Worm (Caenorhabditis elegans) whole organism, L1 larva: ENCODE results near the gene scp-1.
A peak's percentile ranks its signal among the peaks of the same experiment; 100 is the strongest.

Experiments used
- C04F5.9 ChIP-seq: sonication (generic microtip); optimal IDR thresholded peaks from 2 replicates; lab custom pipeline; 2016; ENCODE audit warnings: missing genetic modification characterization, missing compliant biosample characterization
- C16A3.4 ChIP-seq: fragments of 150-350 bp; optimal IDR thresholded peaks from 2 replicates; lab custom pipeline; 2014; ENCODE audit warnings: missing biosample characterization, missing genetic modification characterization
- C34B4.2 ChIP-seq: sonication (generic microtip); optimal IDR thresholded peaks from 2 replicates; lab custom pipeline; 2017; ENCODE audit warnings: mild to moderate bottlenecking, missing genetic modification characterization, missing compliant biosample characterization
- F16B12.6 ChIP-seq: fragments of 150-350 bp; optimal IDR thresholded peaks from 2 replicates; lab custom pipeline; 2014; ENCODE audit warnings: missing biosample characterization, missing genetic modification characterization
- aha-1 ChIP-seq: fragments of 150-350 bp; optimal IDR thresholded peaks from 2 replicates; lab custom pipeline; 2014; ENCODE audit warnings: missing biosample characterization, missing genetic modification characterization
- blmp-1 ChIP-seq: fragments of 150-350 bp; optimal IDR thresholded peaks from 2 replicates; lab custom pipeline; 2014; ENCODE audit warnings: missing biosample characterization, missing genetic modification characterization
- ceh-63 ChIP-seq: fragments of 200-800 bp; sonication (Bioruptor generic); optimal IDR thresholded peaks from 2 replicates; lab custom pipeline; 2018; ENCODE audit warnings: mild to moderate bottlenecking, missing genetic modification characterization, missing compliant biosample characterization
- efl-1 ChIP-seq, 4 experiments: fragments of 150-350 bp; optimal IDR thresholded peaks in 3 of 4; peaks in 1 of 4; 1 replicate in 1 of 4; 2 replicates in 3 of 4; lab custom pipeline; 2014; ENCODE audit warnings: missing biosample characterization in 2 of 4, missing genetic modification characterization in 2 of 4, missing genetic modification reagents in 2 of 4
- egl-13 ChIP-seq: sonication (generic microtip); optimal IDR thresholded peaks from 2 replicates; lab custom pipeline; 2016; ENCODE audit warnings: missing genotype, missing genetic modification reagents, missing genetic modification characterization, missing compliant biosample characterization
- elt-3 ChIP-seq, 6 experiments: fragments of 150-350 bp in 1 of 6; sonication (generic microtip); optimal IDR thresholded peaks; 2 replicates each; lab custom pipeline; 2017 to 2018; ENCODE audit warnings: missing biosample characterization in 6 of 6, missing genetic modification characterization in 6 of 6, inconsistent platforms in 1 of 6
- ets-5 ChIP-seq: fragments of 200-800 bp; sonication (Bioruptor generic); IDR thresholded peaks from 2 replicates; pipeline ENCODE4 v1.3.6; 2022; ENCODE audit warnings: missing genetic modification characterization, missing compliant biosample characterization
- fkh-8 ChIP-seq: sonication (generic microtip); optimal IDR thresholded peaks from 2 replicates; lab custom pipeline; 2016; ENCODE audit warnings: mild to moderate bottlenecking, missing genetic modification characterization, missing compliant biosample characterization
- fos-1 ChIP-seq: fragments of 150-350 bp; optimal IDR thresholded peaks from 2 replicates; lab custom pipeline; 2014; ENCODE audit warnings: missing biosample characterization, missing genetic modification characterization
- grh-1 ChIP-seq: fragments of 200-800 bp; sonication (Bioruptor generic); IDR thresholded peaks from 2 replicates; pipeline ENCODE4 v1.3.6; 2022; ENCODE audit warnings: missing genetic modification reagents, missing genetic modification characterization, missing compliant biosample characterization
- hlh-17 ChIP-seq: fragments of 200-800 bp; sonication (Bioruptor generic); optimal IDR thresholded peaks from 2 replicates; lab custom pipeline; 2018; ENCODE audit warnings: missing genetic modification characterization, mild to moderate bottlenecking, missing compliant biosample characterization, moderate library complexity, borderline replicate concordance
- irx-1 ChIP-seq: sonication (generic microtip); optimal IDR thresholded peaks from 2 replicates; lab custom pipeline; 2016; ENCODE audit warnings: missing genetic modification characterization, missing compliant biosample characterization
- isw-1 ChIP-seq: fragments of 200-800 bp; sonication (Bioruptor generic); IDR thresholded peaks from 2 replicates; pipeline ENCODE4 v1.3.6; 2022; ENCODE audit warnings: missing genetic modification characterization, missing compliant biosample characterization
- lir-3 ChIP-seq: sonication (generic microtip); optimal IDR thresholded peaks from 2 replicates; lab custom pipeline; 2016; ENCODE audit warnings: mild to moderate bottlenecking, missing genetic modification characterization, moderate library complexity, missing compliant biosample characterization; ENCODE audit not compliant: poor library complexity
- lsy-2 ChIP-seq, 2 experiments: fragments of 150-350 bp; optimal IDR thresholded peaks; 2 replicates each; lab custom pipeline; 2014; ENCODE audit warnings: missing biosample characterization in 2 of 2, missing genetic modification characterization in 2 of 2
- mab-9 ChIP-seq: fragments of 200-800 bp; sonication (Bioruptor generic); IDR thresholded peaks from 2 replicates; pipeline ENCODE4 v1.3.6; 2022; ENCODE audit warnings: missing genetic modification reagents, missing genetic modification characterization, missing compliant biosample characterization
- mdl-1 ChIP-seq, 2 experiments: fragments of 150-350 bp; optimal IDR thresholded peaks; 2 replicates each; lab custom pipeline; 2014 to 2017; ENCODE audit warnings: missing biosample characterization in 2 of 2, missing genetic modification characterization in 2 of 2, inconsistent platforms in 1 of 2
- mep-1 ChIP-seq: fragments of 150-350 bp; optimal IDR thresholded peaks from 2 replicates; lab custom pipeline; 2014; ENCODE audit warnings: missing biosample characterization, missing genetic modification characterization
- nhr-12 ChIP-seq: sonication (generic microtip); optimal IDR thresholded peaks from 2 replicates; lab custom pipeline; 2017; ENCODE audit warnings: missing biosample characterization, missing genetic modification characterization
- nhr-76 ChIP-seq: sonication (generic microtip); optimal IDR thresholded peaks from 2 replicates; lab custom pipeline; 2017; ENCODE audit warnings: missing biosample characterization, missing genetic modification characterization
- nhr-84 ChIP-seq: sonication (generic microtip); optimal IDR thresholded peaks from 2 replicates; lab custom pipeline; 2017; ENCODE audit warnings: missing biosample characterization, missing genetic modification characterization
- pqm-1 ChIP-seq: sonication (generic microtip); optimal IDR thresholded peaks from 3 replicates; lab custom pipeline; 2017; ENCODE audit warnings: missing biosample characterization, missing genetic modification characterization
- snpc-4 ChIP-seq: fragments of 150-350 bp; optimal IDR thresholded peaks from 2 replicates; lab custom pipeline; 2014; ENCODE audit warnings: missing biosample characterization, missing genetic modification characterization
- sup-37 ChIP-seq: fragments of 200-800 bp; sonication (Bioruptor generic); optimal IDR thresholded peaks from 2 replicates; lab custom pipeline; 2018; ENCODE audit warnings: mild to moderate bottlenecking, missing genetic modification characterization, missing compliant biosample characterization
- tbx-2 ChIP-seq: sonication (generic microtip); optimal IDR thresholded peaks from 2 replicates; lab custom pipeline; 2016; ENCODE audit warnings: missing genetic modification characterization, missing compliant biosample characterization
- tlp-1 ChIP-seq: fragments of 150-350 bp; optimal IDR thresholded peaks from 2 replicates; lab custom pipeline; 2014; ENCODE audit warnings: missing biosample characterization, missing genetic modification characterization
- unc-130 ChIP-seq: fragments of 150-350 bp; optimal IDR thresholded peaks from 2 replicates; lab custom pipeline; 2017; ENCODE audit warnings: missing biosample characterization, missing genetic modification characterization, inconsistent platforms
- unc-86 ChIP-seq: sonication (generic microtip); optimal IDR thresholded peaks from 2 replicates; lab custom pipeline; 2016; ENCODE audit warnings: missing genetic modification characterization, missing compliant biosample characterization
- unc-98 ChIP-seq: fragments of 200-800 bp; sonication (Bioruptor generic); IDR thresholded peaks from 2 replicates; pipeline ENCODE4 v1.3.6; 2022; ENCODE audit warnings: missing genetic modification characterization, missing compliant biosample characterization
- vab-15 ChIP-seq: sonication (generic microtip); optimal IDR thresholded peaks from 2 replicates; lab custom pipeline; 2017; ENCODE audit warnings: missing genotype, mild to moderate bottlenecking, missing genetic modification characterization, missing compliant biosample characterization
- xbp-1 ChIP-seq: sonication (generic microtip); optimal IDR thresholded peaks from 2 replicates; lab custom pipeline; 2016; ENCODE audit warnings: missing genetic modification characterization, missing compliant biosample characterization
- zip-4 ChIP-seq: fragments of 200-800 bp; sonication (Bioruptor generic); optimal IDR thresholded peaks from 2 replicates; lab custom pipeline; 2018; ENCODE audit warnings: mild to moderate bottlenecking, missing genetic modification characterization, moderate library complexity, missing compliant biosample characterization
- ztf-11 ChIP-seq, 2 experiments: sonication (generic microtip); optimal IDR thresholded peaks; 2 replicates each; lab custom pipeline; 2016 to 2017; ENCODE audit warnings: missing genetic modification characterization in 2 of 2, missing biosample characterization in 1 of 2, missing compliant biosample characterization in 1 of 2

The scp-1 gene

DNA sequence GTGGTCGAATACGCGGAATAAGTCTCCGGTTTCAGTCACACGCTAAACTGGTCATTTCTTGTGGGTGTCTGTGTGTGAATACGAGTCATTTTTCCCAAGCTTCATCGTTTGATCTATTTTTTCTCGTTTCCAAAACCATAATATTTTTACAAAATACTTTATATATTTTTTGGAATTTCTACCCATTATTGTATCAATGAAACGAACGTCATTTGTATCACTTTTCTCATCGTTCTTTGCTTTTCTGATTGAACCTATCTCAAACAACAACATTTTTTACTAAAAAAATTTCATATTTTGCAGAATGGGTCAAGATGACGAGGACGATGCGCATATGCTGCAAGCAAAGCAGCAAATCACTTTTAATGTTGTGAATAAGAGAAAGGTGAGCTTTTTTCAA lies 24.4 kb downstream of the scp-1 start, which contains the start of gene mel-11:
Gene mel-11, plus strand, starts transcription at position 301 of the 400 bp plus-strand sequence.
- TF ChIP-seq C34B4.2 (tag; lab: Kevin White, UChicago) (no peak), sup-37 (GFP tag; lab: Kevin White, UChicago) (no peak), vab-15 (no peak), mep-1 (tag; lab: Kevin White, UChicago) (no peak), aha-1 (tag; lab: Kevin White, UChicago) (no peak), nhr-76 (tag; lab: Kevin White, UChicago) (no peak), fos-1 (tag; lab: Kevin White, UChicago) (no peak), C16A3.4 (tag; lab: Kevin White, UChicago) (no peak), unc-98 (no peak), fkh-8 (tag; lab: Kevin White, UChicago) (no peak), mdl-1 (tag; optimal IDR thresholded peaks at IDR 0.05; lab: Kevin White, UChicago) (no peak), zip-4 (no peak), tbx-2 (tag; lab: Kevin White, UChicago) (no peak), pqm-1 (tag; lab: Kevin White, UChicago) (no peak), snpc-4 (tag; lab: Kevin White, UChicago) (no peak), blmp-1 (tag; lab: Kevin White, UChicago) (no peak), F16B12.6 (tag; lab: Kevin White, UChicago) (no peak), unc-130 (tag; lab: Kevin White, UChicago) (no peak), efl-1 (optimal IDR thresholded peaks at IDR 0.05; lab: Kevin White, UChicago) (no peak), efl-1 (GFP tag; optimal IDR thresholded peaks at IDR 0.05 in 1 of 2; lab: Kevin White, UChicago) (no peak)

DNA sequence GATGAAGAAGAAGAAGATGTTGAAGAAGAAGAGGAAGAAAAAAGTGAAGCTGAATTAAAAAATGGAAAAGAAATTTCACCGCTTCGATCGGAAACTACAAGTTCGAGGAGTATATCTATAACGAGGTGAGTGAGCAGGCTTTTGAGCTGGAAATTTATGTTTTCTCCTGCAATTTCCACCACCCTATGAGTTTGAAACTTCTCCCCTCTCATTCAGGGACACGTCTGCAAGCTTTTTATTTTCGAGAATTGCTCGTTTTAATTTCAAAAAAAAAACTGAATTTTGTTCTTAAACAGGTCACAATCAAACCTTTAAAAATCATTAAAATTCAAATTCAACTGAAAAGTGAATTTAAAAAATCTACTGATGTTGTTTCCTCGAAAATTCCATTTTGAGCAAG lies 28.4 kb downstream of the scp-1 start:
- TF ChIP-seq lsy-2 (tag; optimal IDR thresholded peaks at IDR 0.05; lab: Kevin White, UChicago) (no peak), isw-1 (no peak), nhr-12 (tag; lab: Kevin White, UChicago) (no peak), hlh-17 (no peak), grh-1 (GFP tag; lab: Robert Waterston, UW) (no peak), efl-1 (optimal IDR thresholded peaks at IDR 0.05; lab: Kevin White, UChicago) (no peak), efl-1 (GFP tag; optimal IDR thresholded peaks at IDR 0.05 in 1 of 2; lab: Kevin White, UChicago) (peak in 1 of 2 experiments; percentile 75), snpc-4 (tag; lab: Kevin White, UChicago) (no peak), unc-98 (no peak)
- TF ChIP-seq, all 84 proteins: peak for 1

DNA sequence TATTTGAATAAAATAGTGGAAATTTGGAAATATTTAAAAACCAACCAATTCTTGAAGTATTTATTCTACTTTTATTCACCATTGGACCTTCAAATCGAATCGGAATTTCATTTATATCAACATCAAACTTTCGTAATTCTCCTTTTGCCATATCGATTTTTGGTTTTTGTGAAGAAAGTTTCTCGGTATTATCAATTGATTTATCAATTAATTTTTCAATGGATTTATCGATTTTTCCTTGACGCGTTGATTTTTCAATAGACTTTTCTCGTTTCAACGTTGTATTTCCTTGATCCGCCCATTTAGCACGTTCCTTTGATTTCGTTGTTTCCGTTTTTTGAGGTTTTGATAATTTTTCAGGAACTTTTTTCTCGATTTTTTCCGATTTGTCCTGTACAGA lies 35.6 kb downstream of the scp-1 start:
- TF ChIP-seq C16A3.4 (tag; lab: Kevin White, UChicago), result no peak
- no peak for TF ChIP-seq fkh-8 (tag; lab: Kevin White, UChicago)
- TF ChIP-seq elt-3 (tag; optimal IDR thresholded peaks at IDR 0.05; lab: Kevin White, UChicago), result no peak
- no peak for TF ChIP-seq efl-1 (optimal IDR thresholded peaks at IDR 0.05; lab: Kevin White, UChicago)
- no peak for TF ChIP-seq efl-1 (GFP tag; optimal IDR thresholded peaks at IDR 0.05 in 1 of 2; lab: Kevin White, UChicago)
- no peak for TF ChIP-seq lir-3 (tag; lab: Kevin White, UChicago)
- no peak for TF ChIP-seq nhr-84
- TF ChIP-seq ztf-11 (tag; optimal IDR thresholded peaks at IDR 0.05; lab: Kevin White, UChicago), result no peak
- TF ChIP-seq irx-1 (tag; lab: Kevin White, UChicago), result no peak
- TF ChIP-seq tlp-1, result no peak
- TF ChIP-seq ets-5, result no peak
- TF ChIP-seq mab-9 (GFP tag; lab: Robert Waterston, UW), result no peak
- no peak for TF ChIP-seq egl-13 (tag; lab: Kevin White, UChicago)
- TF ChIP-seq lsy-2 (tag; optimal IDR thresholded peaks at IDR 0.05; lab: Kevin White, UChicago), result no peak
- TF ChIP-seq xbp-1 (tag; lab: Kevin White, UChicago), result no peak
- TF ChIP-seq C04F5.9 (tag; lab: Kevin White, UChicago), result no peak
- no peak for TF ChIP-seq unc-86 (tag; lab: Kevin White, UChicago)
- no peak for TF ChIP-seq ceh-63
- no peak for TF ChIP-seq C34B4.2 (tag; lab: Kevin White, UChicago)
- no peak for TF ChIP-seq pqm-1 (tag; lab: Kevin White, UChicago)
- no peak for TF ChIP-seq sup-37 (GFP tag; lab: Kevin White, UChicago)
